Fruit fly (Drosophila melanogaster) whole organism, prepupa: Measurements from ENCODE around the gene CG13073.

Source experiments
- Blimp-1 ChIP-seq: fragments of 200-800 bp; sonication (Bioruptor generic); optimal IDR thresholded peaks from 3 replicates; lab custom pipeline; 2017; ENCODE audit warnings: missing biosample characterization, missing genetic modification characterization, mild to moderate bottlenecking, moderate library complexity, missing genetic modification reagents
- CG10669 ChIP-seq: fragments of 200-800 bp; sonication (Bioruptor generic); optimal IDR thresholded peaks from 3 replicates; lab custom pipeline; 2018; ENCODE audit warnings: missing biosample characterization, mild to moderate bottlenecking, missing genetic modification characterization, moderate library complexity
- CG11294 ChIP-seq: fragments of 200-800 bp; sonication (Bioruptor generic); IDR thresholded peaks from 2 replicates; pipeline ENCODE4 v1.3.6; 2022; ENCODE audit warnings: missing biosample characterization, missing genetic modification characterization
- CG11762 ChIP-seq: fragments of 200-800 bp; sonication (Bioruptor generic); optimal IDR thresholded peaks from 3 replicates; lab custom pipeline; 2016; ENCODE audit warnings: missing biosample characterization, missing genetic modification characterization; ENCODE audit not compliant: insufficient read depth
- CG11902 ChIP-seq: fragments of 200-800 bp; sonication (Bioruptor generic); optimal IDR thresholded peaks from 3 replicates; lab custom pipeline; 2016; ENCODE audit warnings: missing biosample characterization, missing genetic modification characterization
- CG1621 ChIP-seq: fragments of 200-800 bp; sonication (Bioruptor generic); optimal IDR thresholded peaks from 3 replicates; lab custom pipeline; 2018; ENCODE audit warnings: missing biosample characterization, mild to moderate bottlenecking, missing genetic modification characterization
- CG3032 ChIP-seq: fragments of 200-800 bp; optimal IDR thresholded peaks from 2 replicates; lab custom pipeline; 2019; ENCODE audit warnings: missing biosample characterization, mild to moderate bottlenecking, missing genetic modification characterization, moderate library complexity
- CG31627 ChIP-seq: fragments of 200-800 bp; sonication (Bioruptor generic); optimal IDR thresholded peaks from 3 replicates; lab custom pipeline; 2016; ENCODE audit warnings: missing biosample characterization, missing genetic modification characterization
- CG32006 ChIP-seq: fragments of 200-800 bp; sonication (Bioruptor generic); optimal IDR thresholded peaks from 3 replicates; lab custom pipeline; 2017; ENCODE audit warnings: missing biosample characterization, mild to moderate bottlenecking, missing genetic modification characterization
- CG34406 ChIP-seq: fragments of 200-800 bp; sonication (Bioruptor generic); optimal IDR thresholded peaks from 3 replicates; lab custom pipeline; 2016; ENCODE audit warnings: missing biosample characterization, missing genetic modification characterization
- CG3919 ChIP-seq: fragments of 200-800 bp; sonication (Bioruptor generic); optimal IDR thresholded peaks from 3 replicates; lab custom pipeline; 2016; ENCODE audit warnings: missing biosample characterization, missing genetic modification characterization
- CG4318 ChIP-seq: fragments of 200-800 bp; sonication (Bioruptor generic); optimal IDR thresholded peaks from 3 replicates; lab custom pipeline; 2017; ENCODE audit warnings: missing biosample characterization, mild to moderate bottlenecking, missing genetic modification characterization
- CG6163 ChIP-seq: fragments of 200-800 bp; sonication (Bioruptor generic); IDR thresholded peaks from 3 replicates; pipeline ENCODE4 v1.3.6; 2022; ENCODE audit warnings: missing biosample characterization, missing genetic modification characterization
- CG6276 ChIP-seq: fragments of 200-800 bp; sonication (Bioruptor generic); optimal IDR thresholded peaks from 2 replicates; lab custom pipeline; 2017; ENCODE audit warnings: missing biosample characterization, mild to moderate bottlenecking, missing genetic modification characterization
- CG6792 ChIP-seq: fragments of 200-800 bp; sonication (Bioruptor generic); optimal IDR thresholded peaks from 3 replicates; lab custom pipeline; 2016; ENCODE audit warnings: missing biosample characterization, missing genetic modification characterization
- CG6808 ChIP-seq: fragments of 200-800 bp; sonication (Bioruptor generic); optimal IDR thresholded peaks from 3 replicates; lab custom pipeline; 2017; ENCODE audit warnings: missing biosample characterization, missing genetic modification characterization, mild to moderate bottlenecking, moderate library complexity, missing genetic modification reagents
- CG6854 ChIP-seq: fragments of 200-800 bp; sonication (Bioruptor generic); optimal IDR thresholded peaks from 2 replicates; lab custom pipeline; 2017; ENCODE audit warnings: missing biosample characterization, mild to moderate bottlenecking, missing genetic modification characterization
- CG7368 ChIP-seq: fragments of 200-800 bp; sonication (Bioruptor generic); optimal IDR thresholded peaks from 3 replicates; lab custom pipeline; 2016; ENCODE audit warnings: missing biosample characterization, missing genetic modification characterization
- CG8319 ChIP-seq: fragments of 200-800 bp; sonication (Bioruptor generic); optimal IDR thresholded peaks from 3 replicates; lab custom pipeline; 2016; ENCODE audit warnings: missing biosample characterization, missing genetic modification characterization
- CG8632 ChIP-seq: fragments of 200-800 bp; sonication (Bioruptor generic); optimal IDR thresholded peaks from 3 replicates; lab custom pipeline; 2016; ENCODE audit warnings: missing biosample characterization, missing genetic modification characterization
- CG9139 ChIP-seq: fragments of 200-800 bp; sonication (Bioruptor generic); optimal IDR thresholded peaks from 3 replicates; lab custom pipeline; 2017; ENCODE audit warnings: missing biosample characterization, mild to moderate bottlenecking, missing genetic modification characterization
- Eip75B ChIP-seq: fragments of 200-800 bp; sonication (Bioruptor generic); optimal IDR thresholded peaks from 3 replicates; lab custom pipeline; 2016; ENCODE audit warnings: missing biosample characterization, missing genetic modification characterization
- Eip78C ChIP-seq: fragments of 200-800 bp; sonication (Bioruptor generic); peaks from one replicate; lab custom pipeline; 2016; ENCODE audit warnings: missing biosample characterization, missing genetic modification characterization
- Eip93F ChIP-seq: fragments of 200-800 bp; sonication (Bioruptor generic); optimal IDR thresholded peaks from 2 replicates; lab custom pipeline; 2016; ENCODE audit warnings: missing biosample characterization, mild to moderate bottlenecking, missing genetic modification characterization
- Ets21C ChIP-seq: fragments of 200-800 bp; sonication (Bioruptor generic); optimal IDR thresholded peaks from 3 replicates; lab custom pipeline; 2016; ENCODE audit warnings: missing biosample characterization, missing genetic modification characterization
- Hr4 ChIP-seq: fragments of 200-800 bp; sonication (Bioruptor generic); optimal IDR thresholded peaks from 3 replicates; lab custom pipeline; 2016; ENCODE audit warnings: missing biosample characterization, missing genetic modification characterization
- Met ChIP-seq: fragments of 200-800 bp; sonication (Bioruptor generic); optimal IDR thresholded peaks from 3 replicates; lab custom pipeline; 2016; ENCODE audit warnings: missing biosample characterization, missing genetic modification characterization
- OdsH ChIP-seq: fragments of 200-800 bp; sonication (Bioruptor generic); optimal IDR thresholded peaks from 3 replicates; lab custom pipeline; 2016; ENCODE audit warnings: missing biosample characterization, missing genetic modification characterization
- Smox ChIP-seq: fragments of 200-800 bp; sonication (Bioruptor generic); optimal IDR thresholded peaks from 3 replicates; lab custom pipeline; 2016; ENCODE audit warnings: missing biosample characterization, missing genetic modification characterization
- Sox102F ChIP-seq: fragments of 200-800 bp; sonication (Bioruptor generic); optimal IDR thresholded peaks from 2 replicates; lab custom pipeline; 2016; ENCODE audit warnings: missing biosample characterization, mild to moderate bottlenecking, missing genetic modification characterization
- Sox15 ChIP-seq: fragments of 200-800 bp; sonication (Bioruptor generic); optimal IDR thresholded peaks from 3 replicates; lab custom pipeline; 2016; ENCODE audit warnings: missing biosample characterization, missing genetic modification characterization
- achi ChIP-seq: fragments of 200-800 bp; sonication (Bioruptor generic); optimal IDR thresholded peaks from 3 replicates; lab custom pipeline; 2016; ENCODE audit warnings: missing biosample characterization, missing genetic modification characterization
- acj6 ChIP-seq: fragments of 200-800 bp; sonication (Bioruptor generic); optimal IDR thresholded peaks from 3 replicates; lab custom pipeline; 2016; ENCODE audit warnings: missing biosample characterization, missing genetic modification characterization
- dac ChIP-seq: fragments of 200-800 bp; sonication (Bioruptor generic); optimal IDR thresholded peaks from 2 replicates; lab custom pipeline; 2017; ENCODE audit warnings: missing biosample characterization, mild to moderate bottlenecking, missing genetic modification characterization
- dsx ChIP-seq: fragments of 200-800 bp; optimal IDR thresholded peaks from 3 replicates; lab custom pipeline; 2019; ENCODE audit warnings: missing biosample characterization, mild to moderate bottlenecking, missing genetic modification characterization, moderate library complexity; ENCODE audit not compliant: poor library complexity, severe bottlenecking
- esn ChIP-seq: fragments of 200-800 bp; sonication (Bioruptor generic); optimal IDR thresholded peaks from 2 replicates; lab custom pipeline; 2016; ENCODE audit warnings: missing biosample characterization, mild to moderate bottlenecking, missing genetic modification characterization, moderate library complexity
- fd85E ChIP-seq: fragments of 200-800 bp; sonication (Bioruptor generic); optimal IDR thresholded peaks from 3 replicates; lab custom pipeline; 2016; ENCODE audit warnings: missing biosample characterization, missing genetic modification characterization
- fkh ChIP-seq: fragments of 200-800 bp; sonication (Bioruptor generic); optimal IDR thresholded peaks from 3 replicates; lab custom pipeline; 2017; ENCODE audit warnings: missing biosample characterization, mild to moderate bottlenecking, missing genetic modification characterization, moderate library complexity
- lz ChIP-seq: fragments of 200-800 bp; sonication (Bioruptor generic); optimal IDR thresholded peaks from 3 replicates; lab custom pipeline; 2016; ENCODE audit warnings: missing biosample characterization, missing genetic modification characterization
- net ChIP-seq: fragments of 200-800 bp; sonication (Bioruptor generic); optimal IDR thresholded peaks from 3 replicates; lab custom pipeline; 2016; ENCODE audit warnings: missing biosample characterization, missing genetic modification characterization
- salr ChIP-seq, 2 experiments: fragments of 200-800 bp; sonication (Bioruptor generic); optimal IDR thresholded peaks; 3 replicates each; lab custom pipeline; 2016 to 2018; ENCODE audit warnings: missing biosample characterization in 2 of 2, missing genetic modification characterization in 2 of 2, mild to moderate bottlenecking in 1 of 2
- ss ChIP-seq, 2 experiments: fragments of 200-800 bp; sonication (Bioruptor generic); optimal IDR thresholded peaks; 2 replicates in 1 of 2; 3 replicates in 1 of 2; lab custom pipeline; 2017 to 2018; ENCODE audit warnings: mild to moderate bottlenecking in 2 of 2, missing biosample characterization in 2 of 2, missing genetic modification characterization in 2 of 2, moderate library complexity in 1 of 2
- svp ChIP-seq: fragments of 200-800 bp; sonication (Bioruptor generic); peaks from one replicate; lab custom pipeline; 2016; ENCODE audit warnings: missing biosample characterization, missing genetic modification characterization
- vri ChIP-seq: fragments of 200-800 bp; sonication (Bioruptor generic); optimal IDR thresholded peaks from 3 replicates; lab custom pipeline; 2016; ENCODE audit warnings: missing biosample characterization, mild to moderate bottlenecking, missing genetic modification characterization

Gene CG13073

dm6 chr3L:16197450-16197918, 19.6 kb downstream of the CG13073 start, which contains the start of gene CG33687:
TSS of gene CG33687 (plus strand) at chr3L:16197868.
- TF ChIP-seq Eip78C (GFP tag; lab: Kevin White, UChicago) (peak; percentile 59), CG3919 (GFP tag; lab: Kevin White, UChicago) (no peak), esn (no peak), fd85E (GFP tag; lab: Kevin White, UChicago) (no peak), svp (GFP tag; lab: Kevin White, UChicago) (peak; percentile 56), CG3032 (tag; lab: Kevin White, UChicago) (no peak), CG11762 (GFP tag; lab: Kevin White, UChicago) (no peak), CG8632 (GFP tag; lab: Kevin White, UChicago) (no peak), fkh (GFP tag; lab: Kevin White, UChicago) (no peak), Smox (no peak)

dm6 chr3L:16196588-16197183, 20.4 kb downstream of the CG13073 start:
- peak; percentile 23 for TF ChIP-seq net (GFP tag; lab: Kevin White, UChicago)
- peak; percentile 56 for TF ChIP-seq CG1621
- TF ChIP-seq lz, result no peak
- TF ChIP-seq CG9139 (GFP tag; lab: Kevin White, UChicago), result peak; percentile 32
- no peak for TF ChIP-seq Hr4
- TF ChIP-seq Eip78C (GFP tag; lab: Kevin White, UChicago), result peak; percentile 76
- TF ChIP-seq CG11294 (GFP tag; lab: Robert Waterston, UW), result no peak
- TF ChIP-seq svp (GFP tag; lab: Kevin White, UChicago), result peak; percentile 73
- TF ChIP-seq Eip93F, result no peak
- peak; percentile 47 for TF ChIP-seq vri (GFP tag; lab: Kevin White, UChicago)
- TF ChIP-seq Sox102F (GFP tag; lab: Kevin White, UChicago), result no peak
- peak; percentile 10 for TF ChIP-seq CG10669 (GFP tag; lab: Kevin White, UChicago)
- TF ChIP-seq dsx, result peak; percentile 83
- no peak for TF ChIP-seq CG11902 (GFP tag; lab: Kevin White, UChicago)
- no peak for TF ChIP-seq CG4318 (GFP tag; lab: Kevin White, UChicago)
- no peak for TF ChIP-seq acj6 (GFP tag; lab: Kevin White, UChicago)
- TF ChIP-seq CG6854, result peak; percentile 35
- TF ChIP-seq CG8319, result no peak
- TF ChIP-seq CG3919 (GFP tag; lab: Kevin White, UChicago), result no peak
- no peak for TF ChIP-seq CG34406 (GFP tag; lab: Kevin White, UChicago)
- TF ChIP-seq fd85E (GFP tag; lab: Kevin White, UChicago), result no peak
- TF ChIP-seq CG6163, result 0 out of 3 replicates have a peak, but pooled peaks have one; percentile 41
- TF ChIP-seq Eip75B (GFP tag; lab: Kevin White, UChicago), result peak; percentile 14
- TF ChIP-seq ss (GFP tag; optimal IDR thresholded peaks at IDR 0.05; lab: Kevin White, UChicago), result peak; percentile 39 to 91

- TF ChIP-seq CG6276 (GFP tag; lab: Kevin White, UChicago), result no peak
- TF ChIP-seq achi, result peak; percentile 9
- no peak for TF ChIP-seq Hr4
- peak; percentile 41 for TF ChIP-seq CG9139 (GFP tag; lab: Kevin White, UChicago)
- TF ChIP-seq dac, result no peak
- no peak for TF ChIP-seq CG8319
- TF ChIP-seq Eip93F, result peak; percentile 88
- no peak for TF ChIP-seq CG11902 (GFP tag; lab: Kevin White, UChicago)
- peak; percentile 38 for TF ChIP-seq fd85E (GFP tag; lab: Kevin White, UChicago)
- TF ChIP-seq CG31627 (GFP tag; lab: Kevin White, UChicago), result no peak
- TF ChIP-seq CG6792, result peak; percentile 48
- TF ChIP-seq lz, result peak; percentile 26
- peak; percentile 62 for TF ChIP-seq CG6808 (GFP tag; lab: Kevin White, UChicago)
- TF ChIP-seq CG34406 (GFP tag; lab: Kevin White, UChicago), result peak; percentile 31
- no peak for TF ChIP-seq salr (GFP tag; optimal IDR thresholded peaks at IDR 0.05; lab: Kevin White, UChicago)
- peak; percentile 88 for TF ChIP-seq vri (GFP tag; lab: Kevin White, UChicago)
- TF ChIP-seq OdsH (GFP tag; lab: Kevin White, UChicago), result no peak
- peak; percentile 40 for TF ChIP-seq CG3919 (GFP tag; lab: Kevin White, UChicago)
- peak; percentile 29 for TF ChIP-seq CG7368 (GFP tag; lab: Kevin White, UChicago)
- no peak for TF ChIP-seq Sox15 (GFP tag; lab: Kevin White, UChicago)
- no peak for TF ChIP-seq CG4318 (GFP tag; lab: Kevin White, UChicago)
- TF ChIP-seq Eip78C (GFP tag; lab: Kevin White, UChicago), result peak; percentile 93
- TF ChIP-seq CG32006 (GFP tag; lab: Kevin White, UChicago), result no peak
- peak; percentile 87 for TF ChIP-seq Met
- TF ChIP-seq Ets21C (GFP tag; lab: Kevin White, UChicago), result no peak
- TF ChIP-seq CG11762 (GFP tag; lab: Kevin White, UChicago), result no peak
- no peak for TF ChIP-seq CG3032 (tag; lab: Kevin White, UChicago)
- peak; percentile 16 for TF ChIP-seq CG10669 (GFP tag; lab: Kevin White, UChicago)
- TF ChIP-seq Blimp-1 (GFP tag; lab: Kevin White, UChicago), result peak; percentile 73
Observed at dm6 chr3L:16195476-16195958, 21.6 kb downstream of the CG13073 start.
